Fruit fly (Drosophila melanogaster): Measurements from ENCODE around the gene Lip1.

DNA sequence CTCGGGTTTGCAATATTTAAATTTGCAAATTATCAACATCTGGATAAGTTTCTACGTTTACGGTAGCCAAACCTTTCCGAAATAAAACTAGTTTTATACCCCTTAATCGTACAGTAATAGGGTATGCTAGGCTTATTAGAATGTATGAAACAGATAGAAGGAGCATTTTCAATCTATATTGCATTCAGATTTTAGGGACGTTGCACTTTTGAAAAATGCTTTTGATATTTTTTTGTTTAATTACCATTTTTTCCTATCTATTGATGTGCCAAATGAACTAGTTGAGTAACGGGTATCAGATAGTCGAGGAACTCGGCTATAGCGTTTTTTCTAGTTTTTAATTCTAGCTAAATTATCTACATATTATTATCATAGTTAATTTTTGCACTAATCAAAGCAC lies 18.4 kb downstream of the Lip1 start:
- TF ChIP-seq fd96Ca (GFP tag; IDR thresholded peaks at IDR 0.05) (no peak), Pif1B (GFP tag; optimal IDR thresholded peaks at IDR 0.05) (no peak)
